Fruit fly (Drosophila melanogaster) whole organism, pupa: ENCODE data around the gene CG45491.
"Not testable (repeated sequence)": the region's sequence is repeated elsewhere in the genome, so short reads cannot be mapped to it uniquely, and the experiment has no call there.

ENCODE experiments used
- CG14655 ChIP-seq: fragments of 200-800 bp; sonication (Bioruptor generic); optimal IDR thresholded peaks from 3 replicates; lab custom pipeline; 2017; ENCODE audit warnings: mild to moderate bottlenecking, missing biosample characterization, missing genetic modification reagents, missing genetic modification characterization
- CG8159 ChIP-seq: fragments of 200-800 bp; sonication (Bioruptor generic); optimal IDR thresholded peaks from 3 replicates; lab custom pipeline; 2018; ENCODE audit warnings: missing biosample characterization, mild to moderate bottlenecking, missing genetic modification characterization, moderate library complexity
- EcR ChIP-seq: fragments of 200-800 bp; sonication (Bioruptor generic); optimal IDR thresholded peaks from 3 replicates; lab custom pipeline; 2019; ENCODE audit warnings: missing biosample characterization, missing genetic modification characterization, mild to moderate bottlenecking, moderate library complexity, missing genetic modification reagents
- Pif1B ChIP-seq: fragments of 200-800 bp; sonication (Bioruptor generic); optimal IDR thresholded peaks from 3 replicates; lab custom pipeline; 2016; ENCODE audit warnings: missing biosample characterization, missing genetic modification characterization

- TF ChIP-seq CG14655 (GFP tag; lab: Kevin White, UChicago); EcR (GFP tag; lab: Kevin White, UChicago); CG8159 (tag; lab: Kevin White, UChicago); Pif1B (GFP tag; lab: Kevin White, UChicago): not testable (repeated sequence)
Observed at dm6 chrX:19944047-19944446, 5.3 kb upstream of the CG45491 start, which contains the start of gene CG45492.
